Worm (Caenorhabditis elegans) whole organism, midembryonic: ENCODE data around the gene lpr-2.

ENCODE experiments used
- cog-1 ChIP-seq: sonication (generic microtip); optimal IDR thresholded peaks from 2 replicates; lab custom pipeline; 2016; ENCODE audit warnings: missing genetic modification characterization, missing compliant biosample characterization
- flt-1 ChIP-seq: fragments of 200-800 bp; sonication (Bioruptor generic); IDR thresholded peaks from 2 replicates; pipeline ENCODE4 v1.3.6; 2022; ENCODE audit warnings: missing genetic modification characterization, missing compliant biosample characterization
- ztf-29 ChIP-seq: fragments of 200-800 bp; sonication (Bioruptor generic); IDR thresholded peaks from 2 replicates; pipeline ENCODE4 v1.3.6; 2022; ENCODE audit warnings: missing genetic modification reagents, missing genetic modification characterization, missing compliant biosample characterization

ce11 chrIV:11803044-11803443 lies 24.0 kb downstream of the lpr-2 start, which contains the start of gene H01G02.4:
- no peak for TF ChIP-seq cog-1 (tag; lab: Kevin White, UChicago)
- TF ChIP-seq ztf-29 (GFP tag; lab: Robert Waterston, UW): no peak
- TF ChIP-seq flt-1 (GFP tag; lab: Robert Waterston, UW): no peak
